Worm (Caenorhabditis elegans) whole organism, late embryonic: Measurements from ENCODE around the gene let-99.
A peak's percentile ranks its signal among the peaks of the same experiment; 100 is the strongest.

Experiments
- C08G9.2 ChIP-seq: sonication (generic microtip); optimal IDR thresholded peaks from 2 replicates; lab custom pipeline; 2016; ENCODE audit warnings: mild to moderate bottlenecking, missing genetic modification characterization, moderate library complexity, missing compliant biosample characterization
- C38D4.7 ChIP-seq: fragments of 200-800 bp; sonication (Bioruptor generic); optimal IDR thresholded peaks from 2 replicates; lab custom pipeline; 2018; ENCODE audit warnings: mild to moderate bottlenecking, missing genetic modification characterization, moderate library complexity, missing compliant biosample characterization
- F13H6.1 ChIP-seq: sonication (generic microtip); optimal IDR thresholded peaks from 2 replicates; lab custom pipeline; 2016; ENCODE audit warnings: missing genetic modification characterization, missing compliant biosample characterization
- K09A11.1 ChIP-seq: sonication (generic microtip); optimal IDR thresholded peaks from 2 replicates; lab custom pipeline; 2017; ENCODE audit warnings: antibody characterized with exemption, mild to moderate bottlenecking, missing genetic modification characterization, missing compliant biosample characterization; ENCODE audit not compliant: insufficient read depth
- T23F11.4 ChIP-seq: fragments of 200-800 bp; sonication (Bioruptor generic); optimal IDR thresholded peaks from 2 replicates; lab custom pipeline; 2018; ENCODE audit warnings: mild to moderate bottlenecking, missing genetic modification characterization, missing compliant biosample characterization
- Y22D7AL.16 ChIP-seq: sonication (generic microtip); optimal IDR thresholded peaks from 2 replicates; lab custom pipeline; 2016; ENCODE audit warnings: missing genetic modification characterization, missing compliant biosample characterization
- ama-1 ChIP-seq: fragments of 150-350 bp; optimal IDR thresholded peaks from 2 replicates; lab custom pipeline; 2014
- ceh-14 ChIP-seq: sonication (generic microtip); optimal IDR thresholded peaks from 2 replicates; lab custom pipeline; 2016; ENCODE audit warnings: missing genotype, missing genetic modification characterization, missing compliant biosample characterization
- ceh-18 ChIP-seq: sonication (generic microtip); optimal IDR thresholded peaks from 2 replicates; lab custom pipeline; 2016; ENCODE audit warnings: missing genetic modification characterization, missing compliant biosample characterization
- ceh-19 ChIP-seq: fragments of 200-800 bp; sonication (Bioruptor generic); optimal IDR thresholded peaks from 2 replicates; lab custom pipeline; 2018; ENCODE audit warnings: mild to moderate bottlenecking, missing genetic modification characterization, missing compliant biosample characterization
- ceh-2 ChIP-seq: sonication (generic microtip); optimal IDR thresholded peaks from 2 replicates; lab custom pipeline; 2016; ENCODE audit warnings: missing genotype, missing genetic modification characterization, missing compliant biosample characterization
- ceh-22 ChIP-seq: sonication (generic microtip); optimal IDR thresholded peaks from 2 replicates; lab custom pipeline; 2017; ENCODE audit warnings: missing biosample characterization, missing genetic modification characterization
- ceh-24 ChIP-seq: sonication (generic microtip); optimal IDR thresholded peaks from 2 replicates; lab custom pipeline; 2016; ENCODE audit warnings: mild to moderate bottlenecking, missing genetic modification characterization, missing compliant biosample characterization
- ceh-30 ChIP-seq: fragments of 150-350 bp; optimal IDR thresholded peaks from 2 replicates; lab custom pipeline; 2014; ENCODE audit warnings: missing biosample characterization, missing genetic modification characterization
- ceh-45 ChIP-seq: fragments of 200-800 bp; sonication (Bioruptor generic); IDR thresholded peaks from 2 replicates; pipeline ENCODE4 v1.3.6; 2022; ENCODE audit warnings: missing genetic modification reagents, missing genetic modification characterization, missing compliant biosample characterization
- ceh-48 ChIP-seq: sonication (generic microtip); optimal IDR thresholded peaks from 2 replicates; lab custom pipeline; 2016; ENCODE audit warnings: missing genetic modification characterization, inconsistent platforms, missing compliant biosample characterization
- che-1 ChIP-seq: sonication (generic microtip); optimal IDR thresholded peaks from 2 replicates; lab custom pipeline; 2016; ENCODE audit warnings: mild to moderate bottlenecking, missing genetic modification characterization, missing compliant biosample characterization
- dmd-4 ChIP-seq: sonication (generic microtip); optimal IDR thresholded peaks from 2 replicates; lab custom pipeline; 2016; ENCODE audit warnings: borderline replicate concordance, missing genetic modification characterization, missing compliant biosample characterization
- elt-4 ChIP-seq: sonication (generic microtip); optimal IDR thresholded peaks from 2 replicates; lab custom pipeline; 2016; ENCODE audit warnings: missing genetic modification characterization, missing compliant biosample characterization
- ets-4 ChIP-seq: sonication (generic microtip); optimal IDR thresholded peaks from 2 replicates; lab custom pipeline; 2016; ENCODE audit warnings: missing genetic modification characterization, missing compliant biosample characterization
- eyg-1 ChIP-seq: sonication (generic microtip); optimal IDR thresholded peaks from 2 replicates; lab custom pipeline; 2016; ENCODE audit warnings: missing genotype, missing genetic modification characterization, missing compliant biosample characterization
- fax-1 ChIP-seq: sonication (generic microtip); optimal IDR thresholded peaks from 2 replicates; lab custom pipeline; 2016; ENCODE audit warnings: missing genotype, missing genetic modification characterization, missing compliant biosample characterization
- fkh-10 ChIP-seq: fragments of 150-350 bp; optimal IDR thresholded peaks from 2 replicates; lab custom pipeline; 2014; ENCODE audit warnings: missing biosample characterization, missing genetic modification reagents, missing genetic modification characterization
- fkh-6 ChIP-seq: sonication (generic microtip); optimal IDR thresholded peaks from 2 replicates; lab custom pipeline; 2016; ENCODE audit warnings: missing genetic modification characterization, missing compliant biosample characterization
- gmeb-2 ChIP-seq: sonication (generic microtip); optimal IDR thresholded peaks from 2 replicates; lab custom pipeline; 2016; ENCODE audit warnings: missing genetic modification characterization, inconsistent platforms, missing compliant biosample characterization
- hlh-15 ChIP-seq: sonication (generic microtip); optimal IDR thresholded peaks from 2 replicates; lab custom pipeline; 2016; ENCODE audit warnings: missing genetic modification characterization, missing compliant biosample characterization
- hlh-30 ChIP-seq: sonication (generic microtip); optimal IDR thresholded peaks from 2 replicates; lab custom pipeline; 2017; ENCODE audit warnings: antibody characterized with exemption, missing genetic modification characterization, missing compliant biosample characterization; ENCODE audit not compliant: insufficient read depth
- hlh-6 ChIP-seq: sonication (generic microtip); optimal IDR thresholded peaks from 2 replicates; lab custom pipeline; 2016; ENCODE audit warnings: missing genotype, missing genetic modification characterization, missing compliant biosample characterization
- lim-6 ChIP-seq: sonication (generic microtip); optimal IDR thresholded peaks from 2 replicates; lab custom pipeline; 2016; ENCODE audit warnings: missing genetic modification characterization, missing compliant biosample characterization
- lin-11 ChIP-seq: fragments of 200-800 bp; sonication (Bioruptor generic); optimal IDR thresholded peaks from 2 replicates; lab custom pipeline; 2018; ENCODE audit warnings: mild to moderate bottlenecking, missing genetic modification characterization, missing compliant biosample characterization
- madf-2 ChIP-seq: sonication (generic microtip); optimal IDR thresholded peaks from 2 replicates; lab custom pipeline; 2017; ENCODE audit warnings: missing genetic modification characterization, missing compliant biosample characterization
- mec-3 ChIP-seq: sonication (generic microtip); optimal IDR thresholded peaks from 2 replicates; lab custom pipeline; 2016; ENCODE audit warnings: borderline replicate concordance, missing genetic modification characterization, missing compliant biosample characterization
- nfya-1 ChIP-seq: sonication (generic microtip); optimal IDR thresholded peaks from 2 replicates; lab custom pipeline; 2017; ENCODE audit warnings: missing genetic modification characterization, mild to moderate bottlenecking, missing compliant biosample characterization, antibody characterized with exemption, moderate library complexity
- nhr-11 ChIP-seq: fragments of 150-350 bp; optimal IDR thresholded peaks from 2 replicates; lab custom pipeline; 2014; ENCODE audit warnings: missing biosample characterization, missing genetic modification characterization
- nhr-232 ChIP-seq: sonication (generic microtip); optimal IDR thresholded peaks from 2 replicates; lab custom pipeline; 2016; ENCODE audit warnings: missing genetic modification characterization, missing compliant biosample characterization
- npax-4 ChIP-seq: sonication (generic microtip); optimal IDR thresholded peaks from 2 replicates; lab custom pipeline; 2016; ENCODE audit warnings: missing genetic modification characterization, missing compliant biosample characterization
- pag-3 ChIP-seq: sonication (generic microtip); optimal IDR thresholded peaks from 2 replicates; lab custom pipeline; 2016; ENCODE audit warnings: missing compliant biosample characterization, missing genetic modification characterization, borderline replicate concordance
- pat-9 ChIP-seq: fragments of 200-800 bp; sonication (Bioruptor generic); optimal IDR thresholded peaks from 2 replicates; lab custom pipeline; 2018; ENCODE audit warnings: mild to moderate bottlenecking, missing genetic modification characterization, moderate library complexity, missing compliant biosample characterization
- pax-1 ChIP-seq: fragments of 150-350 bp; optimal IDR thresholded peaks from 2 replicates; lab custom pipeline; 2014; ENCODE audit warnings: missing biosample characterization, missing genetic modification characterization
- pha-2 ChIP-seq: sonication (generic microtip); optimal IDR thresholded peaks from 2 replicates; lab custom pipeline; 2017; ENCODE audit warnings: mild to moderate bottlenecking, missing genetic modification characterization, missing compliant biosample characterization
- pha-4 ChIP-seq: fragments of 150-350 bp; optimal IDR thresholded peaks from 2 replicates; lab custom pipeline; 2018; ENCODE audit warnings: missing biosample characterization, missing genetic modification reagents, missing genetic modification characterization
- pros-1 ChIP-seq: fragments of 150-350 bp; optimal IDR thresholded peaks from 2 replicates; lab custom pipeline; 2014; ENCODE audit warnings: missing biosample characterization, missing genetic modification reagents, missing genetic modification characterization
- sdc-2 ChIP-seq: sonication (generic microtip); optimal IDR thresholded peaks from 2 replicates; lab custom pipeline; 2016; ENCODE audit warnings: missing genotype, missing genetic modification characterization, missing compliant biosample characterization
- sox-2 ChIP-seq: fragments of 200-800 bp; sonication (Bioruptor generic); IDR thresholded peaks from 2 replicates; pipeline ENCODE4 v1.3.6; 2022; ENCODE audit warnings: missing genetic modification reagents, missing genetic modification characterization, missing compliant biosample characterization
- sox-4 ChIP-seq: sonication (generic microtip); optimal IDR thresholded peaks from 2 replicates; lab custom pipeline; 2017; ENCODE audit warnings: mild to moderate bottlenecking, missing genetic modification characterization, inconsistent platforms, missing compliant biosample characterization
- tbx-2 ChIP-seq: sonication (generic microtip); optimal IDR thresholded peaks from 2 replicates; lab custom pipeline; 2016; ENCODE audit warnings: missing genetic modification characterization, missing compliant biosample characterization
- tbx-7 ChIP-seq: sonication (generic microtip); optimal IDR thresholded peaks from 2 replicates; lab custom pipeline; 2016; ENCODE audit warnings: missing genotype, missing genetic modification characterization, missing compliant biosample characterization
- ttx-3 ChIP-seq: sonication (generic microtip); optimal IDR thresholded peaks from 2 replicates; lab custom pipeline; 2016; ENCODE audit warnings: missing genetic modification reagents, missing genetic modification characterization, missing compliant biosample characterization
- unc-3 ChIP-seq, 2 experiments: fragments of 200-800 bp in 1 of 2; sonication (Bioruptor generic) in 1 of 2; sonication (generic microtip) in 1 of 2; conservative IDR thresholded peaks in 1 of 2; optimal IDR thresholded peaks in 1 of 2; 2 replicates each; pipeline versions ENCODE4 v1.3.6 to Lab custom; 2016 to 2022; ENCODE audit warnings: missing compliant biosample characterization in 2 of 2, missing genetic modification characterization in 2 of 2, missing genetic modification reagents in 1 of 2
- unc-55 ChIP-seq: sonication (generic microtip); optimal IDR thresholded peaks from 2 replicates; lab custom pipeline; 2017; ENCODE audit warnings: missing biosample characterization, missing genetic modification reagents, missing genetic modification characterization
- unc-86 ChIP-seq: sonication (generic microtip); optimal IDR thresholded peaks from 2 replicates; lab custom pipeline; 2016; ENCODE audit warnings: missing genetic modification characterization, missing compliant biosample characterization
- zip-5 ChIP-seq: sonication (generic microtip); optimal IDR thresholded peaks from 2 replicates; lab custom pipeline; 2016; ENCODE audit warnings: missing genetic modification characterization, missing compliant biosample characterization
- ztf-16 ChIP-seq: sonication (generic microtip); optimal IDR thresholded peaks from 2 replicates; lab custom pipeline; 2017; ENCODE audit warnings: missing genetic modification characterization, missing compliant biosample characterization

let-99 gene

DNA sequence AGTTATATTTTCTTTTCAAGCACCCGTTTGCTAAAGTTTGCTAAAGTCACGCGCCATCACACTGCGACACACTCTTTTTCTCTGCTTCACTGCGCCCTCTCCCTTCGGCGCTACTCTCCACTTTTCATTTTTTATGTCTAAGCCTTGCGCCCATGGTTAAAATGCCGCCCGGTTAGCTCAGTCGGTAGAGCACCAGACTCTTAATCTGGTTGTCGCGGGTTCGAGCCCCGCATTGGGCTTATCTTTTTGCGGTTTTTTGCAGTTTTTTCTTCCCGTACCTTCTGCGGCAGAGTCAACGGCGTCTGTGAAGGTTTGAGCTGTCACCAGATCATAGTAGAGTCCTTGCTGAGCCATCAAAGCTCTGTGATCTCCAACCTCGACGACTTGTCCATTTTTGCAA is 26.9 kb downstream of the let-99 start:
- TF ChIP-seq tbx-2 (tag; lab: Kevin White, UChicago) (peak; percentile 31), nhr-232 (peak; percentile 4), dmd-4 (peak; percentile 31), ama-1 (lab: Kevin White, UChicago) (no peak), ceh-45 (peak; percentile 92), ceh-2 (tag; lab: Kevin White, UChicago) (peak; percentile 54), eyg-1 (tag; lab: Kevin White, UChicago) (no peak), pha-4 (no peak), ceh-19 (GFP tag; lab: Kevin White, UChicago) (peak; percentile 77), ttx-3 (tag; lab: Kevin White, UChicago) (no peak), hlh-30 (tag; lab: Kevin White, UChicago) (peak; percentile 83), unc-86 (tag; lab: Kevin White, UChicago) (peak; percentile 0), fax-1 (tag; lab: Kevin White, UChicago) (peak; percentile 57), gmeb-2 (tag; lab: Kevin White, UChicago) (peak; percentile 58), nhr-11 (no peak), hlh-6 (tag; lab: Kevin White, UChicago) (peak; percentile 64), ets-4 (tag; lab: Kevin White, UChicago) (peak; percentile 44), F13H6.1 (tag; lab: Kevin White, UChicago) (peak; percentile 83), ceh-24 (peak; percentile 49), lin-11 (tag; lab: Kevin White, UChicago) (peak; percentile 59), K09A11.1 (tag; lab: Kevin White, UChicago) (peak; percentile 22), ceh-18 (tag; lab: Kevin White, UChicago) (peak; percentile 87), zip-5 (peak; percentile 79), elt-4 (tag; lab: Kevin White, UChicago) (no peak), sdc-2 (peak; percentile 57), sox-2 (no peak), T23F11.4 (GFP tag; lab: Kevin White, UChicago) (peak; percentile 74), madf-2 (tag; lab: Kevin White, UChicago) (peak; percentile 38), ceh-14 (peak; percentile 89), C08G9.2 (tag; lab: Kevin White, UChicago) (peak; percentile 70), fkh-6 (tag; lab: Kevin White, UChicago) (peak; percentile 68), hlh-15 (peak; percentile 25), pros-1 (tag; lab: Kevin White, UChicago) (no peak), ceh-22 (tag; lab: Kevin White, UChicago) (no peak), tbx-7 (tag; lab: Kevin White, UChicago) (peak; percentile 17), lim-6 (tag; lab: Kevin White, UChicago) (no peak), unc-55 (GFP tag; lab: Kevin White, UChicago) (no peak), unc-3 (GFP tag; conservative IDR thresholded peaks at IDR 0.05; lab: Robert Waterston, UW) (peak; percentile 67; the same call in 1 of the 2 replicates), unc-3 (tag; optimal IDR thresholded peaks at IDR 0.05; lab: Kevin White, UChicago) (peak; percentile 54), che-1 (tag; lab: Kevin White, UChicago) (peak; percentile 66), ceh-48 (tag; lab: Kevin White, UChicago) (peak; percentile 34), fkh-10 (no peak), Y22D7AL.16 (tag; lab: Kevin White, UChicago) (peak; percentile 66), mec-3 (tag; lab: Kevin White, UChicago) (peak; percentile 50), ztf-16 (peak; percentile 25), pha-2 (peak; percentile 47), nfya-1 (tag; lab: Kevin White, UChicago) (peak; percentile 57), pag-3 (tag; lab: Kevin White, UChicago) (peak; percentile 49), pat-9 (tag; lab: Kevin White, UChicago) (peak; percentile 74), pax-1 (tag; lab: Kevin White, UChicago) (no peak), C38D4.7 (GFP tag; lab: Kevin White, UChicago) (peak; percentile 47), sox-4 (peak; percentile 82), ceh-30 (tag; lab: Kevin White, UChicago) (no peak), npax-4 (tag; lab: Kevin White, UChicago) (peak; percentile 54)
